Worm (Caenorhabditis elegans) whole organism, midembryonic: ENCODE measurements around the gene ndx-6.

Source experiments
- T22C8.4 ChIP-seq: fragments of 200-800 bp; sonication (Bioruptor generic); IDR thresholded peaks from 2 replicates; pipeline ENCODE4 v1.3.6; 2022; ENCODE audit warnings: missing genetic modification characterization, missing compliant biosample characterization
- cog-1 ChIP-seq: sonication (generic microtip); optimal IDR thresholded peaks from 2 replicates; lab custom pipeline; 2016; ENCODE audit warnings: missing genetic modification characterization, missing compliant biosample characterization
- flt-1 ChIP-seq: fragments of 200-800 bp; sonication (Bioruptor generic); IDR thresholded peaks from 2 replicates; pipeline ENCODE4 v1.3.6; 2022; ENCODE audit warnings: missing genetic modification characterization, missing compliant biosample characterization
- klf-2 ChIP-seq: fragments of 200-800 bp; sonication (Bioruptor generic); conservative IDR thresholded peaks from 2 replicates; pipeline ENCODE4 v1.3.6; 2022; ENCODE audit warnings: missing genetic modification reagents, missing genetic modification characterization, missing compliant biosample characterization
- ref-1 ChIP-seq: fragments of 200-800 bp; sonication (Bioruptor generic); conservative IDR thresholded peaks from 2 replicates; pipeline ENCODE4 v1.3.6; 2022; ENCODE audit warnings: missing genetic modification reagents, missing genetic modification characterization, missing compliant biosample characterization
- tab-1 ChIP-seq: fragments of 200-800 bp; sonication (Bioruptor generic); IDR thresholded peaks from 2 replicates; pipeline ENCODE4 v1.3.6; 2022; ENCODE audit warnings: missing genetic modification characterization, missing compliant biosample characterization

DNA sequence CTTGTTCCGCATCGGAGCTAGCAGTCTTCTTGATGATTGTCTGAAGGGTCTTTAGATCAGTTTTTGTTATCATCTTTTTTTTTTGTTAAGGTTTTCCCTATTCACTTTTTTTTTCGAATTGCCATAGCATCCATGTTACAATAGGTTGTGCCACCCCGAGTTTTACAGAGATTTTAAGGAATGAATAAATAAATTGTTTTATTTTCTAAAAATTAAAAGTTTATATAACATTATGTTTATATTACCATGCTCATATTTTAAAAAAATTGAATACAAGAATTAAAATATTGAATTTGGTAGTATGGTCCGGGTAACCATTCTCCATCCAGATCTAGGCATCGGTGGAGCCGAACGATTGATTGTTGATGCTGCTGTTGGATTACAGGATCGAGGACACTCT is 14.7 kb downstream of the ndx-6 start, which contains the start of gene algn-2:
- TF ChIP-seq klf-2 (GFP tag; lab: Robert Waterston, UW) (no peak), tab-1 (no peak), ref-1 (GFP tag; lab: Robert Waterston, UW) (no peak), cog-1 (tag; lab: Kevin White, UChicago) (no peak), flt-1 (GFP tag; lab: Robert Waterston, UW) (no peak), T22C8.4 (no peak)
